Worm (Caenorhabditis elegans) whole organism, midembryonic: ENCODE measurements around the gene pes-10.

Source experiments
- T22C8.4 ChIP-seq: fragments of 200-800 bp; sonication (Bioruptor generic); IDR thresholded peaks from 2 replicates; pipeline ENCODE4 v1.3.6; 2022; ENCODE audit warnings: missing genetic modification characterization, missing compliant biosample characterization
- cog-1 ChIP-seq: sonication (generic microtip); optimal IDR thresholded peaks from 2 replicates; lab custom pipeline; 2016; ENCODE audit warnings: missing genetic modification characterization, missing compliant biosample characterization
- flt-1 ChIP-seq: fragments of 200-800 bp; sonication (Bioruptor generic); IDR thresholded peaks from 2 replicates; pipeline ENCODE4 v1.3.6; 2022; ENCODE audit warnings: missing genetic modification characterization, missing compliant biosample characterization
- klf-2 ChIP-seq: fragments of 200-800 bp; sonication (Bioruptor generic); conservative IDR thresholded peaks from 2 replicates; pipeline ENCODE4 v1.3.6; 2022; ENCODE audit warnings: missing genetic modification reagents, missing genetic modification characterization, missing compliant biosample characterization
- med-1 ChIP-seq: sonication (generic microtip); optimal IDR thresholded peaks from 2 replicates; lab custom pipeline; 2017; ENCODE audit warnings: missing genetic modification characterization, mild to moderate bottlenecking, missing compliant biosample characterization, antibody characterized with exemption, missing genetic modification reagents; ENCODE audit not compliant: insufficient read depth
- ref-1 ChIP-seq: fragments of 200-800 bp; sonication (Bioruptor generic); conservative IDR thresholded peaks from 2 replicates; pipeline ENCODE4 v1.3.6; 2022; ENCODE audit warnings: missing genetic modification reagents, missing genetic modification characterization, missing compliant biosample characterization
- tab-1 ChIP-seq: fragments of 200-800 bp; sonication (Bioruptor generic); IDR thresholded peaks from 2 replicates; pipeline ENCODE4 v1.3.6; 2022; ENCODE audit warnings: missing genetic modification characterization, missing compliant biosample characterization
- ztf-23 ChIP-seq: fragments of 200-800 bp; sonication (Bioruptor generic); IDR thresholded peaks from 2 replicates; pipeline ENCODE4 v1.3.6; 2022; ENCODE audit warnings: missing genetic modification reagents, missing genetic modification characterization, missing compliant biosample characterization
- ztf-29 ChIP-seq: fragments of 200-800 bp; sonication (Bioruptor generic); IDR thresholded peaks from 2 replicates; pipeline ENCODE4 v1.3.6; 2022; ENCODE audit warnings: missing genetic modification reagents, missing genetic modification characterization, missing compliant biosample characterization

DNA sequence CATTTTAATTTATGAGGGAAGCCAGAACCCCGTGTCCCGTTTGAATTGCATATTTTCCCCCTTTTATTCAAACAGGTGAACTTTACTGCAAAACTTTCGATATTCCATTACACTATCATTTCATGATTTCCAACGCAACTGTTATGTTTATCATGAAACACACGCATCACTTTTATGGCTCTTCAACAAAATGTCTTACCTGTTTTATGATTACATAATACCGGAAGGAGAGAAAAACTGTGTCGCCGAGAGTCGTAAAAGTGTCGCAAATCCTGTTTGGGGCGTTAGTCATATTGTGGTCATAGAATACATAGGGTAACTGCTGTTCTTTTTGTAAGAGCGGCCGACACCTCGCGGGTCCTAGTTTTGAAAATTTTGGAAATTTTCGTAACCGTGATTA is 44.8 kb upstream of the pes-10 start:
- TF ChIP-seq ref-1 (GFP tag; lab: Robert Waterston, UW) (no peak), ztf-23 (GFP tag; lab: Robert Waterston, UW) (no peak), cog-1 (tag; lab: Kevin White, UChicago) (no peak), flt-1 (GFP tag; lab: Robert Waterston, UW) (no peak), ztf-29 (no peak), tab-1 (GFP tag; lab: Robert Waterston, UW) (no peak), med-1 (GFP tag; lab: Kevin White, UChicago) (no peak), klf-2 (GFP tag; lab: Robert Waterston, UW) (no peak), T22C8.4 (GFP tag; lab: Robert Waterston, UW) (no peak)
